Worm (Caenorhabditis elegans) whole organism, L2 larva: ENCODE results near the gene Y61B8A.6.
A peak's percentile ranks its signal among the peaks of the same experiment; 100 is the strongest.
"Not testable (repeated sequence)": the region's sequence is repeated elsewhere in the genome, so short reads cannot be mapped to it uniquely, and the experiment has no call there.

Experiments
- C34F6.9 ChIP-seq: fragments of 150-350 bp; optimal IDR thresholded peaks from 2 replicates; lab custom pipeline; 2014; ENCODE audit warnings: missing biosample characterization, missing genetic modification characterization
- F13H6.1 ChIP-seq: sonication (generic microtip); optimal IDR thresholded peaks from 2 replicates; lab custom pipeline; 2016; ENCODE audit warnings: missing genetic modification characterization, missing compliant biosample characterization
- Y55F3AM.14 ChIP-seq: fragments of 200-800 bp; sonication (Bioruptor generic); optimal IDR thresholded peaks from 2 replicates; lab custom pipeline; 2018; ENCODE audit warnings: mild to moderate bottlenecking, missing genetic modification characterization, missing compliant biosample characterization
- aly-2 ChIP-seq: fragments of 150-350 bp; optimal IDR thresholded peaks from 2 replicates; lab custom pipeline; 2014; ENCODE audit warnings: missing biosample characterization, missing genetic modification characterization
- ama-1 ChIP-seq: fragments of 150-350 bp; optimal IDR thresholded peaks from 2 replicates; lab custom pipeline; 2018; ENCODE audit warnings: inconsistent platforms
- blmp-1 ChIP-seq: sonication (generic microtip); optimal IDR thresholded peaks from 2 replicates; lab custom pipeline; 2017; ENCODE audit warnings: missing genetic modification characterization, mild to moderate bottlenecking, missing compliant biosample characterization, antibody characterized with exemption, moderate library complexity; ENCODE audit not compliant: insufficient read depth
- ceh-16 ChIP-seq: fragments of 150-350 bp; optimal IDR thresholded peaks from 2 replicates; lab custom pipeline; 2014; ENCODE audit warnings: missing biosample characterization, missing genetic modification characterization
- ceh-82 ChIP-seq: fragments of 150-350 bp; optimal IDR thresholded peaks from 2 replicates; lab custom pipeline; 2014; ENCODE audit warnings: missing biosample characterization, missing genetic modification characterization
- crh-2 ChIP-seq: sonication (generic microtip); optimal IDR thresholded peaks from 2 replicates; lab custom pipeline; 2017; ENCODE audit warnings: missing biosample characterization, missing genetic modification characterization
- dmd-4 ChIP-seq: sonication (generic microtip); optimal IDR thresholded peaks from 2 replicates; lab custom pipeline; 2017; ENCODE audit warnings: missing biosample characterization, missing genetic modification characterization
- egl-27 ChIP-seq: sonication (generic microtip); optimal IDR thresholded peaks from 3 replicates; lab custom pipeline; 2017; ENCODE audit warnings: missing biosample characterization, missing genetic modification reagents, missing genetic modification characterization
- elt-1 ChIP-seq: fragments of 150-350 bp; optimal IDR thresholded peaks from 2 replicates; lab custom pipeline; 2014; ENCODE audit warnings: missing biosample characterization, missing genetic modification characterization
- elt-3 ChIP-seq: sonication (generic microtip); optimal IDR thresholded peaks from 2 replicates; lab custom pipeline; 2017; ENCODE audit warnings: missing biosample characterization, missing genetic modification characterization
- fos-1 ChIP-seq: fragments of 150-350 bp; optimal IDR thresholded peaks from 2 replicates; lab custom pipeline; 2014; ENCODE audit warnings: missing biosample characterization, missing genetic modification characterization
- gmeb-1 ChIP-seq: fragments of 150-350 bp; optimal IDR thresholded peaks from 2 replicates; lab custom pipeline; 2014; ENCODE audit warnings: missing biosample characterization, missing genetic modification characterization
- lin-11 ChIP-seq: fragments of 150-350 bp; sonication (generic microtip); optimal IDR thresholded peaks from 2 replicates; lab custom pipeline; 2014; ENCODE audit warnings: missing biosample characterization, missing genetic modification characterization, inconsistent platforms, mixed read lengths
- lin-13 ChIP-seq: fragments of 150-350 bp; optimal IDR thresholded peaks from 2 replicates; lab custom pipeline; 2014; ENCODE audit warnings: missing biosample characterization, missing genetic modification reagents, missing genetic modification characterization
- lsy-2 ChIP-seq, 2 experiments: fragments of 150-350 bp in 1 of 2; sonication (generic microtip) in 1 of 2; optimal IDR thresholded peaks; 2 replicates each; lab custom pipeline; 2014 to 2017; ENCODE audit warnings: missing biosample characterization in 2 of 2, missing genetic modification characterization in 2 of 2
- mab-5 ChIP-seq: fragments of 150-350 bp; optimal IDR thresholded peaks from 2 replicates; lab custom pipeline; 2014; ENCODE audit warnings: missing biosample characterization, missing genetic modification characterization
- mdl-1 ChIP-seq, 2 experiments: fragments of 150-350 bp in 1 of 2; sonication (generic microtip) in 1 of 2; optimal IDR thresholded peaks; 2 replicates each; lab custom pipeline; 2017; ENCODE audit warnings: missing biosample characterization in 2 of 2, missing genetic modification characterization in 2 of 2
- nhr-10 ChIP-seq: sonication (generic microtip); optimal IDR thresholded peaks from 2 replicates; lab custom pipeline; 2017; ENCODE audit warnings: missing biosample characterization, missing genetic modification characterization
- nhr-12 ChIP-seq: fragments of 150-350 bp; optimal IDR thresholded peaks from 2 replicates; lab custom pipeline; 2014; ENCODE audit warnings: missing biosample characterization, missing genetic modification characterization
- nhr-129 ChIP-seq: fragments of 150-350 bp; optimal IDR thresholded peaks from 2 replicates; lab custom pipeline; 2014; ENCODE audit warnings: missing biosample characterization, missing genetic modification characterization
- nhr-23 ChIP-seq: fragments of 150-350 bp; optimal IDR thresholded peaks from 2 replicates; lab custom pipeline; 2014; ENCODE audit warnings: missing biosample characterization, missing genetic modification reagents, missing genetic modification characterization
- nhr-237 ChIP-seq: fragments of 150-350 bp; optimal IDR thresholded peaks from 2 replicates; lab custom pipeline; 2014; ENCODE audit warnings: missing biosample characterization, missing genetic modification characterization
- nhr-25 ChIP-seq: fragments of 150-350 bp; sonication (generic microtip); optimal IDR thresholded peaks from 3 replicates; lab custom pipeline; 2014; ENCODE audit warnings: missing biosample characterization, missing genetic modification characterization
- nhr-77 ChIP-seq: fragments of 150-350 bp; optimal IDR thresholded peaks from 2 replicates; lab custom pipeline; 2014; ENCODE audit warnings: missing biosample characterization, missing genetic modification characterization
- peb-1 ChIP-seq: fragments of 150-350 bp; optimal IDR thresholded peaks from 2 replicates; lab custom pipeline; 2014; ENCODE audit warnings: missing biosample characterization, missing genetic modification characterization
- sem-4 ChIP-seq: fragments of 150-350 bp; optimal IDR thresholded peaks from 2 replicates; lab custom pipeline; 2014; ENCODE audit warnings: missing biosample characterization, missing genetic modification reagents, missing genetic modification characterization
- skn-1 ChIP-seq: sonication (generic microtip); optimal IDR thresholded peaks from 2 replicates; lab custom pipeline; 2017; ENCODE audit warnings: missing biosample characterization, missing genetic modification characterization
- sma-3 ChIP-seq: sonication (generic microtip); optimal IDR thresholded peaks from 2 replicates; lab custom pipeline; 2016; ENCODE audit warnings: missing genetic modification reagents, missing genetic modification characterization, missing compliant biosample characterization
- sma-9 ChIP-seq, 2 experiments: fragments of 150-350 bp in 1 of 2; sonication (generic microtip) in 1 of 2; optimal IDR thresholded peaks; 2 replicates each; lab custom pipeline; 2014 to 2016; ENCODE audit warnings: missing genetic modification characterization in 2 of 2, mild to moderate bottlenecking in 1 of 2, missing biosample characterization in 1 of 2, missing compliant biosample characterization in 1 of 2, missing genetic modification reagents in 1 of 2, moderate library complexity in 1 of 2
- snpc-4 ChIP-seq: fragments of 150-350 bp; optimal IDR thresholded peaks from 2 replicates; lab custom pipeline; 2014; ENCODE audit warnings: missing biosample characterization, missing genetic modification characterization
- unc-39 ChIP-seq: fragments of 150-350 bp; optimal IDR thresholded peaks from 2 replicates; lab custom pipeline; 2014; ENCODE audit warnings: missing biosample characterization, missing genetic modification characterization
- unc-55 ChIP-seq: fragments of 150-350 bp; sonication (generic microtip); optimal IDR thresholded peaks from 3 replicates; lab custom pipeline; 2014; ENCODE audit warnings: missing biosample characterization, missing genetic modification reagents, missing genetic modification characterization
- unc-62 ChIP-seq: fragments of 150-350 bp; optimal IDR thresholded peaks from 2 replicates; lab custom pipeline; 2014; ENCODE audit warnings: missing biosample characterization, missing genetic modification reagents, missing genetic modification characterization
- zag-1 ChIP-seq: fragments of 150-350 bp; optimal IDR thresholded peaks from 2 replicates; lab custom pipeline; 2014; ENCODE audit warnings: missing biosample characterization, missing genetic modification characterization
- ztf-1 ChIP-seq: fragments of 200-800 bp; sonication (Bioruptor generic); conservative IDR thresholded peaks from 2 replicates; pipeline ENCODE4 v1.3.6; 2022; ENCODE audit warnings: missing genetic modification characterization, missing compliant biosample characterization
- ztf-11 ChIP-seq: sonication (generic microtip); optimal IDR thresholded peaks from 2 replicates; lab custom pipeline; 2017; ENCODE audit warnings: missing biosample characterization, missing genetic modification characterization
- ztf-4 ChIP-seq: fragments of 150-350 bp; optimal IDR thresholded peaks from 2 replicates; lab custom pipeline; 2014; ENCODE audit warnings: missing biosample characterization, missing genetic modification characterization

Gene Y61B8A.6

ce11 chrV:17257637-17258036, 5.9 kb downstream of the Y61B8A.6 start:
- no peak for TF ChIP-seq dmd-4 (tag; lab: Kevin White, UChicago)

ce11 chrV:17258244-17258643, 6.5 kb downstream of the Y61B8A.6 start:
- TF ChIP-seq gmeb-1 (no peak), lin-13 (GFP tag; lab: Kevin White, UChicago) (no peak), skn-1 (tag; lab: Kevin White, UChicago) (no peak), fos-1 (peak; percentile 72), dmd-4 (tag; lab: Kevin White, UChicago) (no peak), ceh-16 (no peak), unc-39 (tag; lab: Kevin White, UChicago) (no peak), nhr-237 (tag; lab: Kevin White, UChicago) (no peak), unc-55 (GFP tag; lab: Kevin White, UChicago) (no peak), snpc-4 (tag; lab: Kevin White, UChicago) (no peak), mab-5 (tag; lab: Kevin White, UChicago) (no peak), zag-1 (tag; lab: Kevin White, UChicago) (no peak), egl-27 (tag; lab: Kevin White, UChicago) (no peak), nhr-23 (tag; lab: Kevin White, UChicago) (no peak), sma-9 (GFP tag; optimal IDR thresholded peaks at IDR 0.05; lab: Kevin White, UChicago) (peak; percentile 23), sma-9 (tag; optimal IDR thresholded peaks at IDR 0.05; lab: Kevin White, UChicago) (no peak)

- TF ChIP-seq C34F6.9 (no peak), zag-1 (tag; lab: Kevin White, UChicago) (no peak), ceh-82 (tag; lab: Kevin White, UChicago) (no peak), Y55F3AM.14 (GFP tag; lab: Kevin White, UChicago) (no peak), nhr-12 (no peak), sma-3 (GFP tag; lab: Kevin White, UChicago) (no peak), aly-2 (no peak), ztf-11 (tag; lab: Kevin White, UChicago) (no peak), lin-11 (tag; lab: Kevin White, UChicago) (no peak)
These were observed 7.2 kb downstream of the Y61B8A.6 start, which contains the start of gene fbxa-85 for ce11 chrV:17258868-17259267. Gene fbxa-85 (plus strand): TSS chrV:17259168.

- no peak for TF ChIP-seq mab-5 (tag; lab: Kevin White, UChicago)
- TF ChIP-seq nhr-77 (tag; lab: Kevin White, UChicago): no peak
- TF ChIP-seq unc-39 (tag; lab: Kevin White, UChicago): no peak
- TF ChIP-seq blmp-1 (tag; lab: Kevin White, UChicago): no peak
- TF ChIP-seq peb-1 (tag; lab: Kevin White, UChicago): no peak
- no peak for TF ChIP-seq elt-3 (tag; lab: Kevin White, UChicago)
- TF ChIP-seq dmd-4 (tag; lab: Kevin White, UChicago): no peak
- TF ChIP-seq ztf-1: no peak
- TF ChIP-seq sma-9 (GFP tag; optimal IDR thresholded peaks at IDR 0.05; lab: Kevin White, UChicago): no peak
- TF ChIP-seq sma-9 (tag; optimal IDR thresholded peaks at IDR 0.05; lab: Kevin White, UChicago): no peak
- TF ChIP-seq nhr-237 (tag; lab: Kevin White, UChicago): no peak
- no peak for TF ChIP-seq nhr-10 (tag; lab: Kevin White, UChicago)
- no peak for TF ChIP-seq nhr-12
- TF ChIP-seq C34F6.9: no peak
- TF ChIP-seq elt-1 (tag; lab: Kevin White, UChicago): no peak
- TF ChIP-seq, all 48 proteins: peak for 0
These were observed 9.7 kb downstream of the Y61B8A.6 start for ce11 chrV:17261385-17261784.

- not testable (repeated sequence) for TF ChIP-seq skn-1 (tag; lab: Kevin White, UChicago); gmeb-1; dmd-4 (tag; lab: Kevin White, UChicago)
These were observed 13.1 kb downstream of the Y61B8A.6 start, which contains the start of gene K10G4.3 for ce11 chrV:17264855-17265254. Gene K10G4.3 (minus strand): TSS chrV:17264955.

ce11 chrV:17272112-17272511, 20.4 kb downstream of the Y61B8A.6 start:
- TF ChIP-seq ztf-4 (tag; lab: Kevin White, UChicago): no peak
- no peak for TF ChIP-seq ama-1 (lab: Kevin White, UChicago)
- no peak for TF ChIP-seq egl-27 (tag; lab: Kevin White, UChicago)
- no peak for TF ChIP-seq ceh-82 (tag; lab: Kevin White, UChicago)
- no peak for TF ChIP-seq mdl-1 (tag; optimal IDR thresholded peaks at IDR 0.05; lab: Kevin White, UChicago)
- no peak for TF ChIP-seq crh-2 (tag; lab: Kevin White, UChicago)
- no peak for TF ChIP-seq mab-5 (tag; lab: Kevin White, UChicago)
- TF ChIP-seq lin-11 (tag; lab: Kevin White, UChicago): no peak
- TF ChIP-seq lsy-2 (tag; optimal IDR thresholded peaks at IDR 0.05; lab: Kevin White, UChicago): no peak
- no peak for TF ChIP-seq Y55F3AM.14 (GFP tag; lab: Kevin White, UChicago)
- no peak for TF ChIP-seq nhr-25 (tag; lab: Kevin White, UChicago)
- no peak for TF ChIP-seq ztf-1
- no peak for TF ChIP-seq zag-1 (tag; lab: Kevin White, UChicago)
- TF ChIP-seq sem-4 (tag; lab: Kevin White, UChicago): no peak
- TF ChIP-seq peb-1 (tag; lab: Kevin White, UChicago): no peak
- TF ChIP-seq unc-62: no peak
- no peak for TF ChIP-seq nhr-129 (tag; lab: Kevin White, UChicago)
- TF ChIP-seq F13H6.1 (tag; lab: Kevin White, UChicago): no peak
